Worm (Caenorhabditis elegans): ENCODE results near the gene F58A6.9.
A peak's percentile ranks its signal among the peaks of the same experiment; 100 is the strongest.

The F58A6.9 gene

ce11 chrII:5201922-5202562 is 43.4 kb upstream of the F58A6.9 start (continued):
- TF ChIP-seq ZK546.5 (tag; optimal IDR thresholded peaks at IDR 0.05) (no peak), duxl-1 (tag; optimal IDR thresholded peaks at IDR 0.05; ENCODE audit: poor library complexity) (no peak), nhr-77 (tag; optimal IDR thresholded peaks at IDR 0.05) (peak; percentile 50), rbr-2 (tag; optimal IDR thresholded peaks at IDR 0.05) (no peak), dmd-9 (GFP tag; IDR thresholded peaks at IDR 0.05) (no peak), ceh-20 (GFP tag; IDR thresholded peaks at IDR 0.05) (peak; percentile 63), unc-62 (GFP tag; optimal IDR thresholded peaks at IDR 0.05 in 1 of 2) (no peak), unc-62 (tag; optimal IDR thresholded peaks at IDR 0.05) (no peak), daf-16 (GFP tag; optimal IDR thresholded peaks at IDR 0.05) (peak in 1 of 2 experiments; percentile 89), daf-16 (tag; optimal IDR thresholded peaks at IDR 0.05) (peak; percentile 83), T26A8.4 (GFP tag; IDR thresholded peaks at IDR 0.05) (peak; percentile 43; the same call in 1 of the 2 replicates), nhr-11 (tag; optimal IDR thresholded peaks at IDR 0.05) (no peak), saeg-2 (GFP tag; IDR thresholded peaks at IDR 0.05) (peak; percentile 82), zfp-3 (GFP tag; conservative IDR thresholded peaks at IDR 0.05) (no peak), php-3 (GFP tag; IDR thresholded peaks at IDR 0.05) (peak; percentile 99)

DNA sequence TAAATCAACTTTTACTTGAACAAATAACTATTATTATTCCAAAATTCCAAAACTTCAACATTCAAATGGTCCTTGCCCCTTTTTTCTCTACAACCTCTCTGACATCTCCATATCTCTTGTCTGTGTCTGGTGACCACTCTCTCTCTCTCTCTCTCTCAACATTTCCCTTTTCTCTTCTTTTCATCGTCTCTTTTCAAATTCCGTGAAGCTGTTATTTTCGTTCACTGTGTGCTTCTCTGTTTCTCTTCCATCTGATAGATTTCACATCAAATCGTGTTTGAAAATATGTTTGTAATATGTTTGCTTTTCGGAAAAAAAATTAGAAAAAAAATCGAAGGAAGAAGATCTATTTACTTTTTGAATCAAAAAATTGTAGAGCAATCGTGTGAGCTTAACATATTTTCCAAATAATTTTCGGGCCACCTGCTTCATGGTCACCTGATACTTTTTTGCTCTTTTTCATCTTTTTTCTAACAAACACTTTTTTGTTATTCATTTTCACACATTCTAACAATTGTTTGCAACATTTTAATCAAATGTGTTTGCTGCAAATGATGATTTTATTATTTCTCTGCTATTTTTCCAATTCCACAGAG is 42.4 kb upstream of the F58A6.9 start:
- peak in 1 of 2 experiments; percentile 21 for TF ChIP-seq unc-62 (GFP tag; optimal IDR thresholded peaks at IDR 0.05 in 1 of 2)
- TF ChIP-seq unc-62 (tag; optimal IDR thresholded peaks at IDR 0.05): no peak
- TF ChIP-seq F37D6.2 (tag; optimal IDR thresholded peaks at IDR 0.05): no peak
- TF ChIP-seq hlh-11 (tag; optimal IDR thresholded peaks at IDR 0.05): peak; percentile 57
- peak; percentile 11 for TF ChIP-seq rbr-2 (tag; optimal IDR thresholded peaks at IDR 0.05)
- no peak for TF ChIP-seq attf-4 (tag; optimal IDR thresholded peaks at IDR 0.05)
- TF ChIP-seq dve-1 (tag; optimal IDR thresholded peaks at IDR 0.05; ENCODE audit: insufficient read depth): peak; percentile 36
- no peak for TF ChIP-seq mdt-29 (GFP tag; IDR thresholded peaks at IDR 0.05)
- no peak for TF ChIP-seq egl-27 (tag; optimal IDR thresholded peaks at IDR 0.05)
- no peak for TF ChIP-seq dpl-1 (GFP tag; optimal IDR thresholded peaks at IDR 0.05)
- TF ChIP-seq nhr-28 (tag; optimal IDR thresholded peaks at IDR 0.05): peak; percentile 3
- TF ChIP-seq snpc-4 (tag; optimal IDR thresholded peaks at IDR 0.05): no peak
- TF ChIP-seq tra-1 (GFP tag; IDR thresholded peaks at IDR 0.05): no peak
- no peak for TF ChIP-seq ceh-20 (GFP tag; IDR thresholded peaks at IDR 0.05)
- no peak for TF ChIP-seq sdz-12 (GFP tag; optimal IDR thresholded peaks at IDR 0.05)
- TF ChIP-seq nhr-11 (tag; optimal IDR thresholded peaks at IDR 0.05): no peak
- no peak for TF ChIP-seq tag-97 (GFP tag; IDR thresholded peaks at IDR 0.05)
- no peak for TF ChIP-seq pqm-1 (tag; optimal IDR thresholded peaks at IDR 0.05)
- TF ChIP-seq lin-13 (GFP tag; optimal IDR thresholded peaks at IDR 0.05): no peak
- no peak for TF ChIP-seq nhr-237 (tag; optimal IDR thresholded peaks at IDR 0.05)
- TF ChIP-seq snpc-1.2 (GFP tag; IDR thresholded peaks at IDR 0.05): no peak
- no peak for TF ChIP-seq nhr-6 (tag; optimal IDR thresholded peaks at IDR 0.05)
- TF ChIP-seq hmg-1.1 (GFP tag; IDR thresholded peaks at IDR 0.05): peak; percentile 54; the same call in 1 of the 2 replicates
- TF ChIP-seq T26A8.4 (GFP tag; IDR thresholded peaks at IDR 0.05): no peak
- peak in 1 of 2 experiments; percentile 89 for TF ChIP-seq daf-16 (GFP tag; optimal IDR thresholded peaks at IDR 0.05)
- peak; percentile 50 for TF ChIP-seq daf-16 (tag; optimal IDR thresholded peaks at IDR 0.05)
- no peak for TF ChIP-seq D1046.2 (GFP tag; IDR thresholded peaks at IDR 0.05)
- no peak for TF ChIP-seq pha-4 (GFP tag; IDR thresholded peaks at IDR 0.05)
- peak; percentile 11 for TF ChIP-seq pha-4 (tag; optimal IDR thresholded peaks at IDR 0.05)
- TF ChIP-seq hlh-30 (tag; optimal IDR thresholded peaks at IDR 0.05; ENCODE audit: insufficient read depth): peak; percentile 81
- peak; percentile 56 for TF ChIP-seq mep-1 (tag; optimal IDR thresholded peaks at IDR 0.05)
- TF ChIP-seq mdl-1 (tag; optimal IDR thresholded peaks at IDR 0.05): peak in 1 of 2 experiments; percentile 22
- TF ChIP-seq mes-2 (tag; optimal IDR thresholded peaks at IDR 0.05; ENCODE audit: poor library complexity, severe bottlenecking): peak; percentile 44
- TF ChIP-seq lsy-2 (tag; optimal IDR thresholded peaks at IDR 0.05): peak in 1 of 2 experiments; percentile 67
- no peak for TF ChIP-seq php-3 (GFP tag; IDR thresholded peaks at IDR 0.05)
- TF ChIP-seq nhr-111 (GFP tag; optimal IDR thresholded peaks at IDR 0.05): no peak
- TF ChIP-seq vab-7 (GFP tag; IDR thresholded peaks at IDR 0.05): no peak
- TF ChIP-seq ZK546.5 (tag; optimal IDR thresholded peaks at IDR 0.05): no peak
